Worm (Caenorhabditis elegans): Measurements from ENCODE around the gene rars-2.

ce11 chrII:6138138-6138537, 12.8 kb downstream of the rars-2 start:
- no peak for TF ChIP-seq pqm-1 (tag; optimal IDR thresholded peaks at IDR 0.05)
- TF ChIP-seq nhr-77 (tag; optimal IDR thresholded peaks at IDR 0.05), result no peak
- TF ChIP-seq ceh-82 (tag; optimal IDR thresholded peaks at IDR 0.05), result no peak
- TF ChIP-seq lir-3 (tag; optimal IDR thresholded peaks at IDR 0.05), result no peak
- TF ChIP-seq aly-2 (tag; optimal IDR thresholded peaks at IDR 0.05), result no peak
- no peak for TF ChIP-seq ces-1 (GFP tag; optimal IDR thresholded peaks at IDR 0.05)
- TF ChIP-seq nhr-28 (tag; optimal IDR thresholded peaks at IDR 0.05), result no peak
- TF ChIP-seq attf-4 (tag; optimal IDR thresholded peaks at IDR 0.05), result no peak
- no peak for TF ChIP-seq nhr-41 (GFP tag; IDR thresholded peaks at IDR 0.05)
- no peak for TF ChIP-seq nhr-11 (tag; optimal IDR thresholded peaks at IDR 0.05)
- no peak for TF ChIP-seq arid-1 (GFP tag; conservative IDR thresholded peaks at IDR 0.05)
- no peak for TF ChIP-seq snpc-4 (tag; optimal IDR thresholded peaks at IDR 0.05)
- TF ChIP-seq skn-1 (tag; optimal IDR thresholded peaks at IDR 0.05), result no peak
